Worm (Caenorhabditis elegans): Measurements from ENCODE around the gene F38C2.4.

ce11 chrIV:16277291-16277690 is 6.2 kb downstream of the F38C2.4 start, which contains the start of gene F38C2.7:
- no peak for TF ChIP-seq ama-1 (optimal IDR thresholded peaks at IDR 0.05)
- no peak for TF ChIP-seq ceh-13 (GFP tag; optimal IDR thresholded peaks at IDR 0.05)
